ENCODE assay signal across 5 fruit fly cellular contexts in genomic region chr3L:1346956-1347587, dm6.
A peak's percentile ranks its signal among the peaks of the same experiment; 100 is the strongest.
TF ChIP-seq lines count a peak whose summit lies in the region.

No protein-coding gene starts in this region.

- TF ChIP-seq CTCF in whole organism, embryonic (GFP tag; optimal IDR thresholded peaks at IDR 0.05; lab: Kevin White, UChicago): no peak

TF ChIP-seq in whole organism, adult, 20 proteins besides CTCF, POLR2A, EP300 and RAD21:
- peak; percentile 86 for TF ChIP-seq tj (GFP tag; optimal IDR thresholded peaks at IDR 0.05; lab: Kevin White, UChicago)
- TF ChIP-seq pad (GFP tag; optimal IDR thresholded peaks at IDR 0.05; lab: Kevin White, UChicago): no peak
TF ChIP-seq in whole organism, adult: peak in this region for 1.

TF ChIP-seq in whole organism, embryonic, 481 proteins besides CTCF, POLR2A, EP300 and RAD21:
- 0 out of 2 replicates have a peak, but pooled peaks have one; percentile 19 for TF ChIP-seq crol (GFP tag; IDR thresholded peaks at IDR 0.05; lab: Robert Waterston, UW)
- peak; percentile 68 for TF ChIP-seq gcm (GFP tag; optimal IDR thresholded peaks at IDR 0.05; lab: Kevin White, UChicago)
- 0 out of 3 replicates have a peak, but pooled peaks have one; percentile 14 for TF ChIP-seq CG6175 (GFP tag; IDR thresholded peaks at IDR 0.05; lab: Robert Waterston, UW)
- no peak for TF ChIP-seq Bteb2 (GFP tag; optimal IDR thresholded peaks at IDR 0.05; lab: Kevin White, UChicago)
- TF ChIP-seq Doc3 (GFP tag; IDR thresholded peaks at IDR 0.05; lab: Robert Waterston, UW; ENCODE audit: partially characterized antibody): 0 out of 3 replicates have a peak, but pooled peaks have one; percentile 15
- peak; percentile 44 for TF ChIP-seq CG10543 (GFP tag; optimal IDR thresholded peaks at IDR 0.05; lab: Kevin White, UChicago)
- peak; percentile 44 for TF ChIP-seq grn (GFP tag; optimal IDR thresholded peaks at IDR 0.05; lab: Kevin White, UChicago)
- no peak for TF ChIP-seq eyg (GFP tag; optimal IDR thresholded peaks at IDR 0.05; lab: Kevin White, UChicago)
- no peak for TF ChIP-seq Sry-δ (GFP tag; optimal IDR thresholded peaks at IDR 0.05; lab: Kevin White, UChicago)
- peak; percentile 76 for TF ChIP-seq Ets65A (GFP tag; lab: Kevin White, UChicago)
- TF ChIP-seq Med (GFP tag; lab: Kevin White, UChicago): peak; percentile 70
- 0 out of 2 replicates have a peak, but pooled peaks have one; percentile 9 for TF ChIP-seq Atf6 (GFP tag; IDR thresholded peaks at IDR 0.05; lab: Robert Waterston, UW)
- TF ChIP-seq Scr (GFP tag; IDR thresholded peaks at IDR 0.05; lab: Robert Waterston, UW; ENCODE audit: partially characterized antibody): peak; percentile 17; the same call in 1 of the 2 replicates
- TF ChIP-seq sug (tag; optimal IDR thresholded peaks at IDR 0.05; lab: Kevin White, UChicago): peak; percentile 51
- peak; percentile 9; the same call in 1 of the 2 replicates for TF ChIP-seq amos (GFP tag; IDR thresholded peaks at IDR 0.05; lab: Robert Waterston, UW; ENCODE audit: partially characterized antibody)
- TF ChIP-seq exex (tag; optimal IDR thresholded peaks at IDR 0.05; lab: Kevin White, UChicago): peak; percentile 42
- no peak for TF ChIP-seq sob (GFP tag; IDR thresholded peaks at IDR 0.05; lab: Robert Waterston, UW)
- no peak for TF ChIP-seq CG15601 (tag; optimal IDR thresholded peaks at IDR 0.05; lab: Kevin White, UChicago)

TF ChIP-seq in whole organism, prepupa, 60 proteins besides CTCF, POLR2A, EP300 and RAD21:
- TF ChIP-seq topi (GFP tag; optimal IDR thresholded peaks at IDR 0.05; lab: Kevin White, UChicago): no peak
- peak; percentile 55 for TF ChIP-seq Eip78C (GFP tag; lab: Kevin White, UChicago)
- no peak for TF ChIP-seq spab (GFP tag; optimal IDR thresholded peaks at IDR 0.05; lab: Kevin White, UChicago)
- peak; percentile 90 for TF ChIP-seq svp (GFP tag; lab: Kevin White, UChicago)

TF ChIP-seq in whole organism, pupa, 21 proteins besides CTCF, POLR2A, EP300 and RAD21:
- TF ChIP-seq CG4496 (GFP tag; IDR thresholded peaks at IDR 0.05; lab: Robert Waterston, UW): 0 out of 3 replicates have a peak, but pooled peaks have one; percentile 8
- TF ChIP-seq EcR (GFP tag; optimal IDR thresholded peaks at IDR 0.05; lab: Kevin White, UChicago): peak; percentile 42
- TF ChIP-seq rn (GFP tag; IDR thresholded peaks at IDR 0.05; lab: Robert Waterston, UW): no peak
- TF ChIP-seq gl (tag; optimal IDR thresholded peaks at IDR 0.05; lab: Kevin White, UChicago): no peak
- no peak for TF ChIP-seq CG17806 (tag; optimal IDR thresholded peaks at IDR 0.05; lab: Kevin White, UChicago)
- no peak for TF ChIP-seq Ets98B (GFP tag; IDR thresholded peaks at IDR 0.05; lab: Robert Waterston, UW)
- no peak for TF ChIP-seq CG9948 (tag; optimal IDR thresholded peaks at IDR 0.05; lab: Kevin White, UChicago)
TF ChIP-seq in whole organism, pupa: peak in this region for 2.

TF ChIP-seq in whole organism, wandering third instar larva, 38 proteins besides CTCF, POLR2A, EP300 and RAD21:
- TF ChIP-seq HLH106 (tag; optimal IDR thresholded peaks at IDR 0.05; lab: Kevin White, UChicago) (no peak), OdsH (GFP tag; optimal IDR thresholded peaks at IDR 0.05; lab: Kevin White, UChicago) (no peak), N (GFP tag; optimal IDR thresholded peaks at IDR 0.05; lab: Kevin White, UChicago) (no peak), Vsx2 (GFP tag; optimal IDR thresholded peaks at IDR 0.05; lab: Kevin White, UChicago; ENCODE audit: partially characterized antibody) (peak; percentile 48)
